Worm (Caenorhabditis elegans) whole organism, L2 larva: Measurements from ENCODE around the gene C33G8.13.
"Not testable (repeated sequence)": the region's sequence is repeated elsewhere in the genome, so short reads cannot be mapped to it uniquely, and the experiment has no call there.

Source experiments
- C34F6.9 ChIP-seq: fragments of 150-350 bp; optimal IDR thresholded peaks from 2 replicates; lab custom pipeline; 2014; ENCODE audit warnings: missing biosample characterization, missing genetic modification characterization
- ZK546.5 ChIP-seq: sonication (generic microtip); optimal IDR thresholded peaks from 2 replicates; lab custom pipeline; 2017; ENCODE audit warnings: missing biosample characterization, missing genetic modification characterization
- aly-2 ChIP-seq: fragments of 150-350 bp; optimal IDR thresholded peaks from 2 replicates; lab custom pipeline; 2014; ENCODE audit warnings: missing biosample characterization, missing genetic modification characterization
- blmp-1 ChIP-seq: sonication (generic microtip); optimal IDR thresholded peaks from 2 replicates; lab custom pipeline; 2017; ENCODE audit warnings: missing genetic modification characterization, mild to moderate bottlenecking, missing compliant biosample characterization, antibody characterized with exemption, moderate library complexity; ENCODE audit not compliant: insufficient read depth
- ceh-82 ChIP-seq: fragments of 150-350 bp; optimal IDR thresholded peaks from 2 replicates; lab custom pipeline; 2014; ENCODE audit warnings: missing biosample characterization, missing genetic modification characterization
- crh-2 ChIP-seq: sonication (generic microtip); optimal IDR thresholded peaks from 2 replicates; lab custom pipeline; 2017; ENCODE audit warnings: missing biosample characterization, missing genetic modification characterization
- dmd-4 ChIP-seq: sonication (generic microtip); optimal IDR thresholded peaks from 2 replicates; lab custom pipeline; 2017; ENCODE audit warnings: missing biosample characterization, missing genetic modification characterization
- elt-1 ChIP-seq: fragments of 150-350 bp; optimal IDR thresholded peaks from 2 replicates; lab custom pipeline; 2014; ENCODE audit warnings: missing biosample characterization, missing genetic modification characterization
- elt-3 ChIP-seq: sonication (generic microtip); optimal IDR thresholded peaks from 2 replicates; lab custom pipeline; 2017; ENCODE audit warnings: missing biosample characterization, missing genetic modification characterization
- fos-1 ChIP-seq: fragments of 150-350 bp; optimal IDR thresholded peaks from 2 replicates; lab custom pipeline; 2014; ENCODE audit warnings: missing biosample characterization, missing genetic modification characterization
- gmeb-1 ChIP-seq: fragments of 150-350 bp; optimal IDR thresholded peaks from 2 replicates; lab custom pipeline; 2014; ENCODE audit warnings: missing biosample characterization, missing genetic modification characterization
- lin-11 ChIP-seq: fragments of 150-350 bp; sonication (generic microtip); optimal IDR thresholded peaks from 2 replicates; lab custom pipeline; 2014; ENCODE audit warnings: missing biosample characterization, missing genetic modification characterization, inconsistent platforms, mixed read lengths
- lin-13 ChIP-seq: fragments of 150-350 bp; optimal IDR thresholded peaks from 2 replicates; lab custom pipeline; 2014; ENCODE audit warnings: missing biosample characterization, missing genetic modification reagents, missing genetic modification characterization
- lin-39 ChIP-seq: fragments of 150-350 bp; optimal IDR thresholded peaks from 2 replicates; lab custom pipeline; 2014; ENCODE audit warnings: missing biosample characterization, missing genetic modification reagents, missing genetic modification characterization
- mab-5 ChIP-seq: fragments of 150-350 bp; optimal IDR thresholded peaks from 2 replicates; lab custom pipeline; 2014; ENCODE audit warnings: missing biosample characterization, missing genetic modification characterization
- mdl-1 ChIP-seq, 2 experiments: fragments of 150-350 bp in 1 of 2; sonication (generic microtip) in 1 of 2; optimal IDR thresholded peaks; 2 replicates each; lab custom pipeline; 2017; ENCODE audit warnings: missing biosample characterization in 2 of 2, missing genetic modification characterization in 2 of 2
- nhr-11 ChIP-seq: fragments of 150-350 bp; optimal IDR thresholded peaks from 2 replicates; lab custom pipeline; 2014; ENCODE audit warnings: missing biosample characterization, missing genetic modification characterization
- nhr-12 ChIP-seq: fragments of 150-350 bp; optimal IDR thresholded peaks from 2 replicates; lab custom pipeline; 2014; ENCODE audit warnings: missing biosample characterization, missing genetic modification characterization
- nhr-129 ChIP-seq: fragments of 150-350 bp; optimal IDR thresholded peaks from 2 replicates; lab custom pipeline; 2014; ENCODE audit warnings: missing biosample characterization, missing genetic modification characterization
- nhr-23 ChIP-seq: fragments of 150-350 bp; optimal IDR thresholded peaks from 2 replicates; lab custom pipeline; 2014; ENCODE audit warnings: missing biosample characterization, missing genetic modification reagents, missing genetic modification characterization
- nhr-25 ChIP-seq: fragments of 150-350 bp; sonication (generic microtip); optimal IDR thresholded peaks from 3 replicates; lab custom pipeline; 2014; ENCODE audit warnings: missing biosample characterization, missing genetic modification characterization
- skn-1 ChIP-seq: sonication (generic microtip); optimal IDR thresholded peaks from 2 replicates; lab custom pipeline; 2017; ENCODE audit warnings: missing biosample characterization, missing genetic modification characterization
- sma-3 ChIP-seq: sonication (generic microtip); optimal IDR thresholded peaks from 2 replicates; lab custom pipeline; 2016; ENCODE audit warnings: missing genetic modification reagents, missing genetic modification characterization, missing compliant biosample characterization
- sma-9 ChIP-seq, 2 experiments: fragments of 150-350 bp in 1 of 2; sonication (generic microtip) in 1 of 2; optimal IDR thresholded peaks; 2 replicates each; lab custom pipeline; 2014 to 2016; ENCODE audit warnings: missing genetic modification characterization in 2 of 2, mild to moderate bottlenecking in 1 of 2, missing biosample characterization in 1 of 2, missing compliant biosample characterization in 1 of 2, missing genetic modification reagents in 1 of 2, moderate library complexity in 1 of 2
- snpc-4 ChIP-seq: fragments of 150-350 bp; optimal IDR thresholded peaks from 2 replicates; lab custom pipeline; 2014; ENCODE audit warnings: missing biosample characterization, missing genetic modification characterization
- unc-39 ChIP-seq: fragments of 150-350 bp; optimal IDR thresholded peaks from 2 replicates; lab custom pipeline; 2014; ENCODE audit warnings: missing biosample characterization, missing genetic modification characterization
- unc-55 ChIP-seq: fragments of 150-350 bp; sonication (generic microtip); optimal IDR thresholded peaks from 3 replicates; lab custom pipeline; 2014; ENCODE audit warnings: missing biosample characterization, missing genetic modification reagents, missing genetic modification characterization
- unc-62 ChIP-seq: fragments of 150-350 bp; optimal IDR thresholded peaks from 2 replicates; lab custom pipeline; 2014; ENCODE audit warnings: missing biosample characterization, missing genetic modification reagents, missing genetic modification characterization
- zag-1 ChIP-seq: fragments of 150-350 bp; optimal IDR thresholded peaks from 2 replicates; lab custom pipeline; 2014; ENCODE audit warnings: missing biosample characterization, missing genetic modification characterization
- ztf-1 ChIP-seq: fragments of 200-800 bp; sonication (Bioruptor generic); conservative IDR thresholded peaks from 2 replicates; pipeline ENCODE4 v1.3.6; 2022; ENCODE audit warnings: missing genetic modification characterization, missing compliant biosample characterization
- ztf-11 ChIP-seq: sonication (generic microtip); optimal IDR thresholded peaks from 2 replicates; lab custom pipeline; 2017; ENCODE audit warnings: missing biosample characterization, missing genetic modification characterization
- ztf-4 ChIP-seq: fragments of 150-350 bp; optimal IDR thresholded peaks from 2 replicates; lab custom pipeline; 2014; ENCODE audit warnings: missing biosample characterization, missing genetic modification characterization

C33G8.13 gene

ce11 chrV:7059350-7059749, 43.6 kb upstream of the C33G8.13 start, which contains the start of gene mdt-6:
mdt-6 (minus strand) TSS chrV:7059624.
- TF ChIP-seq nhr-23 (tag; lab: Kevin White, UChicago) (no peak), skn-1 (no peak), C34F6.9 (tag; lab: Kevin White, UChicago) (no peak), snpc-4 (tag; lab: Kevin White, UChicago) (no peak), unc-62 (no peak), dmd-4 (tag; lab: Kevin White, UChicago) (no peak), gmeb-1 (tag; lab: Kevin White, UChicago) (no peak), aly-2 (tag; lab: Kevin White, UChicago) (no peak), mdl-1 (tag; optimal IDR thresholded peaks at IDR 0.05; lab: Kevin White, UChicago) (no peak), ceh-82 (tag; lab: Kevin White, UChicago) (no peak), nhr-129 (tag; lab: Kevin White, UChicago) (no peak), mab-5 (tag; lab: Kevin White, UChicago) (no peak), sma-9 (GFP tag; optimal IDR thresholded peaks at IDR 0.05; lab: Kevin White, UChicago) (no peak), sma-9 (tag; optimal IDR thresholded peaks at IDR 0.05; lab: Kevin White, UChicago) (no peak), crh-2 (tag; lab: Kevin White, UChicago) (no peak)

- not testable (repeated sequence) for TF ChIP-seq fos-1 (tag; lab: Kevin White, UChicago); elt-3 (tag; lab: Kevin White, UChicago); lin-13 (GFP tag; lab: Kevin White, UChicago)
Observed at ce11 chrV:7057795-7058194, 42.0 kb upstream of the C33G8.13 start, which contains the start of gene Y57E12AL.2. Y57E12AL.2 (plus strand) TSS chrV:7058095.

- TF ChIP-seq ZK546.5 (tag; lab: Kevin White, UChicago) (no peak), ztf-11 (tag; lab: Kevin White, UChicago) (no peak), lin-11 (tag; lab: Kevin White, UChicago) (no peak), unc-62 (no peak), nhr-25 (tag; lab: Kevin White, UChicago) (no peak), blmp-1 (tag; lab: Kevin White, UChicago) (no peak), mdl-1 (tag; optimal IDR thresholded peaks at IDR 0.05; lab: Kevin White, UChicago) (no peak)
Observed at ce11 chrV:7054598-7054997, 38.8 kb upstream of the C33G8.13 start, which contains the start of gene spig-8. spig-8 (plus strand) TSS chrV:7054898.

ce11 chrV:7053100-7053499, 37.3 kb upstream of the C33G8.13 start, which contains the start of gene txt-17:
txt-17 (minus strand) TSS chrV:7053200.
- TF ChIP-seq aly-2 (tag; lab: Kevin White, UChicago) (no peak), fos-1 (tag; lab: Kevin White, UChicago) (no peak), blmp-1 (tag; lab: Kevin White, UChicago) (no peak), sma-9 (GFP tag; optimal IDR thresholded peaks at IDR 0.05; lab: Kevin White, UChicago) (no peak), sma-9 (tag; optimal IDR thresholded peaks at IDR 0.05; lab: Kevin White, UChicago) (no peak), ztf-1 (GFP tag; lab: Robert Waterston, UW) (no peak)

- no peak for TF ChIP-seq mab-5 (tag; lab: Kevin White, UChicago)
- TF ChIP-seq sma-3 (GFP tag; lab: Kevin White, UChicago), result no peak
- no peak for TF ChIP-seq nhr-11 (tag; lab: Kevin White, UChicago)
- no peak for TF ChIP-seq ztf-1 (GFP tag; lab: Robert Waterston, UW)
- no peak for TF ChIP-seq unc-39 (tag; lab: Kevin White, UChicago)
- TF ChIP-seq fos-1 (tag; lab: Kevin White, UChicago), result no peak
- no peak for TF ChIP-seq crh-2 (tag; lab: Kevin White, UChicago)
- no peak for TF ChIP-seq ztf-4 (tag; lab: Kevin White, UChicago)
- TF ChIP-seq, all 48 proteins: peak for 0
Observed at ce11 chrV:7051133-7051765, 35.5 kb upstream of the C33G8.13 start, which contains the start of the genes tofu-2 and spig-1. tofu-2 (minus strand) TSS chrV:7051248. spig-1 (plus strand) TSS chrV:7051715.

ce11 chrV:7050153-7050552, 34.4 kb upstream of the C33G8.13 start:
- TF ChIP-seq C34F6.9 (tag; lab: Kevin White, UChicago) (no peak), gmeb-1 (tag; lab: Kevin White, UChicago) (no peak), nhr-12 (tag; lab: Kevin White, UChicago) (no peak), mdl-1 (tag; optimal IDR thresholded peaks at IDR 0.05; lab: Kevin White, UChicago) (no peak), nhr-11 (tag; lab: Kevin White, UChicago) (no peak), zag-1 (tag; lab: Kevin White, UChicago) (no peak), ztf-11 (tag; lab: Kevin White, UChicago) (no peak), skn-1 (no peak), unc-55 (GFP tag; lab: Kevin White, UChicago) (no peak), blmp-1 (tag; lab: Kevin White, UChicago) (no peak), crh-2 (tag; lab: Kevin White, UChicago) (no peak), lin-39 (tag; lab: Kevin White, UChicago) (no peak), elt-1 (no peak), lin-11 (tag; lab: Kevin White, UChicago) (no peak), ZK546.5 (tag; lab: Kevin White, UChicago) (no peak), sma-3 (GFP tag; lab: Kevin White, UChicago) (no peak)
